Worm (Caenorhabditis elegans) whole organism, mixed stage, embryonic: Measurements from ENCODE around the gene C48D1.9.

Experiments
- M03D4.4 ChIP-seq: sonication (generic microtip); optimal IDR thresholded peaks from 2 replicates; lab custom pipeline; 2017; ENCODE audit warnings: mild to moderate bottlenecking, missing genetic modification characterization, missing compliant biosample characterization
- bed-3 ChIP-seq: fragments of 200-800 bp; sonication (Bioruptor generic); optimal IDR thresholded peaks from 3 replicates; lab custom pipeline; 2018; ENCODE audit warnings: mild to moderate bottlenecking, missing genetic modification characterization, moderate library complexity, missing compliant biosample characterization
- blmp-1 ChIP-seq: fragments of 150-350 bp; optimal IDR thresholded peaks from 2 replicates; lab custom pipeline; 2014; ENCODE audit warnings: missing biosample characterization, missing genetic modification characterization
- ceh-39 ChIP-seq: fragments of 150-350 bp; optimal IDR thresholded peaks from 2 replicates; lab custom pipeline; 2014; ENCODE audit warnings: missing biosample characterization, missing genetic modification characterization
- ceh-83 ChIP-seq: fragments of 200-800 bp; sonication (Bioruptor generic); optimal IDR thresholded peaks from 2 replicates; lab custom pipeline; 2018; ENCODE audit warnings: mild to moderate bottlenecking, missing genetic modification characterization, missing compliant biosample characterization
- ces-1 ChIP-seq: fragments of 150-350 bp; optimal IDR thresholded peaks from 2 replicates; lab custom pipeline; 2014; ENCODE audit warnings: missing biosample characterization, missing genetic modification reagents, missing genetic modification characterization
- cnd-1 ChIP-seq: fragments of 200-800 bp; sonication (Bioruptor generic); optimal IDR thresholded peaks from 2 replicates; lab custom pipeline; 2018; ENCODE audit warnings: mild to moderate bottlenecking, missing genetic modification characterization, missing compliant biosample characterization
- drap-1 ChIP-seq: fragments of 200-800 bp; sonication (Bioruptor generic); optimal IDR thresholded peaks from 3 replicates; lab custom pipeline; 2018; ENCODE audit warnings: mild to moderate bottlenecking, missing genetic modification characterization, missing compliant biosample characterization
- elt-1 ChIP-seq: sonication (generic microtip); optimal IDR thresholded peaks from 2 replicates; lab custom pipeline; 2017; ENCODE audit warnings: missing genetic modification characterization, mild to moderate bottlenecking, missing compliant biosample characterization, antibody characterized with exemption, moderate library complexity, borderline replicate concordance; ENCODE audit not compliant: insufficient read depth
- elt-3 ChIP-seq: fragments of 150-350 bp; optimal IDR thresholded peaks from 2 replicates; lab custom pipeline; 2014; ENCODE audit warnings: missing biosample characterization, missing genetic modification characterization
- flh-1 ChIP-seq: fragments of 200-800 bp; sonication (Bioruptor generic); optimal IDR thresholded peaks from 2 replicates; lab custom pipeline; 2018; ENCODE audit warnings: mild to moderate bottlenecking, missing genetic modification characterization, moderate library complexity, missing compliant biosample characterization
- ham-2 ChIP-seq: fragments of 200-800 bp; sonication (Bioruptor generic); optimal IDR thresholded peaks from 2 replicates; lab custom pipeline; 2018; ENCODE audit warnings: mild to moderate bottlenecking, missing genetic modification characterization, missing compliant biosample characterization
- hlh-1 ChIP-seq: fragments of 150-350 bp; optimal IDR thresholded peaks from 2 replicates; lab custom pipeline; 2014; ENCODE audit warnings: missing biosample characterization, missing genetic modification reagents, missing genetic modification characterization
- lin-32 ChIP-seq: fragments of 200-800 bp; sonication (Bioruptor generic); optimal IDR thresholded peaks from 2 replicates; lab custom pipeline; 2018; ENCODE audit warnings: mild to moderate bottlenecking, missing genetic modification characterization, missing compliant biosample characterization
- lsy-2 ChIP-seq: fragments of 150-350 bp; optimal IDR thresholded peaks from 2 replicates; lab custom pipeline; 2014; ENCODE audit warnings: missing biosample characterization, missing genetic modification characterization
- mab-5 ChIP-seq: fragments of 150-350 bp; optimal IDR thresholded peaks from 2 replicates; lab custom pipeline; 2014; ENCODE audit warnings: missing biosample characterization, missing genetic modification characterization
- mls-2 ChIP-seq: sonication (generic microtip); optimal IDR thresholded peaks from 2 replicates; lab custom pipeline; 2016; ENCODE audit warnings: mild to moderate bottlenecking, missing genetic modification characterization, moderate library complexity, missing compliant biosample characterization
- nhr-12 ChIP-seq: fragments of 150-350 bp; optimal IDR thresholded peaks from 2 replicates; lab custom pipeline; 2014; ENCODE audit warnings: missing biosample characterization, missing genetic modification characterization
- nhr-2 ChIP-seq: fragments of 150-350 bp; optimal IDR thresholded peaks from 2 replicates; lab custom pipeline; 2014; ENCODE audit warnings: missing biosample characterization, missing genetic modification characterization
- nhr-237 ChIP-seq: fragments of 150-350 bp; optimal IDR thresholded peaks from 2 replicates; lab custom pipeline; 2014; ENCODE audit warnings: missing biosample characterization, missing genetic modification characterization
- nhr-28 ChIP-seq: fragments of 150-350 bp; optimal IDR thresholded peaks from 2 replicates; lab custom pipeline; 2014; ENCODE audit warnings: missing biosample characterization, missing genetic modification characterization
- nhr-76 ChIP-seq: sonication (generic microtip); optimal IDR thresholded peaks from 2 replicates; lab custom pipeline; 2017; ENCODE audit warnings: missing biosample characterization, missing genetic modification characterization
- pha-4 ChIP-seq: fragments of 150-350 bp; optimal IDR thresholded peaks from 2 replicates; lab custom pipeline; 2018; ENCODE audit warnings: missing biosample characterization, missing genetic modification reagents, missing genetic modification characterization
- sem-2 ChIP-seq: fragments of 200-800 bp; sonication (Bioruptor generic); optimal IDR thresholded peaks from 2 replicates; lab custom pipeline; 2018; ENCODE audit warnings: mild to moderate bottlenecking, missing genetic modification characterization, missing compliant biosample characterization
- snpc-4 ChIP-seq: fragments of 150-350 bp; optimal IDR thresholded peaks from 2 replicates; lab custom pipeline; 2014; ENCODE audit warnings: missing biosample characterization, missing genetic modification characterization
- sptf-1 ChIP-seq: sonication (generic microtip); optimal IDR thresholded peaks from 2 replicates; lab custom pipeline; 2017; ENCODE audit warnings: mild to moderate bottlenecking, missing genetic modification characterization, moderate library complexity, missing compliant biosample characterization
- tbx-8 ChIP-seq: fragments of 200-800 bp; sonication (Bioruptor generic); optimal IDR thresholded peaks from 2 replicates; lab custom pipeline; 2018; ENCODE audit warnings: mild to moderate bottlenecking, missing genetic modification characterization, moderate library complexity, missing compliant biosample characterization
- unc-120 ChIP-seq: sonication (generic microtip); optimal IDR thresholded peaks from 2 replicates; lab custom pipeline; 2017; ENCODE audit warnings: missing genetic modification characterization, missing compliant biosample characterization; ENCODE audit not compliant: poor library complexity, severe bottlenecking
- unc-39 ChIP-seq: fragments of 150-350 bp; optimal IDR thresholded peaks from 2 replicates; lab custom pipeline; 2014; ENCODE audit warnings: missing biosample characterization, missing genetic modification characterization
- unc-62 ChIP-seq: fragments of 150-350 bp; optimal IDR thresholded peaks from 2 replicates; lab custom pipeline; 2014; ENCODE audit warnings: missing biosample characterization, missing genetic modification reagents, missing genetic modification characterization
- zip-8 ChIP-seq: fragments of 150-350 bp; optimal IDR thresholded peaks from 2 replicates; lab custom pipeline; 2014; ENCODE audit warnings: missing biosample characterization, missing genetic modification characterization
- ztf-11 ChIP-seq: fragments of 150-350 bp; optimal IDR thresholded peaks from 2 replicates; lab custom pipeline; 2014; ENCODE audit warnings: missing biosample characterization, missing genetic modification characterization

Gene C48D1.9

ce11 chrIV:13209566-13209965 lies at the start of gene C48D1.9:
Gene C48D1.9, minus strand, starts transcription at chrIV:13209666.
- no peak for TF ChIP-seq snpc-4
- no peak for TF ChIP-seq zip-8 (tag; lab: Kevin White, UChicago)
- no peak for TF ChIP-seq cnd-1 (tag; lab: Kevin White, UChicago)
- no peak for TF ChIP-seq drap-1
- no peak for TF ChIP-seq nhr-2 (tag; lab: Kevin White, UChicago)
- no peak for TF ChIP-seq lin-32 (GFP tag; lab: Kevin White, UChicago)
- no peak for TF ChIP-seq unc-62
- no peak for TF ChIP-seq nhr-28 (tag; lab: Kevin White, UChicago)
- TF ChIP-seq blmp-1 (tag; lab: Kevin White, UChicago): no peak
- no peak for TF ChIP-seq mls-2 (tag; lab: Kevin White, UChicago)
- TF ChIP-seq ham-2: no peak
- no peak for TF ChIP-seq bed-3 (GFP tag; lab: Kevin White, UChicago)
- TF ChIP-seq pha-4 (tag; lab: Kevin White, UChicago): no peak
- no peak for TF ChIP-seq sem-2 (GFP tag; lab: Kevin White, UChicago)

ce11 chrIV:13258872-13259271 lies 49.4 kb upstream of the C48D1.9 start, which contains the start of gene JC8.16:
Gene JC8.16, plus strand, starts transcription at chrIV:13259172.
- no peak for TF ChIP-seq M03D4.4 (tag; lab: Kevin White, UChicago)
- TF ChIP-seq elt-1 (tag; lab: Kevin White, UChicago): no peak
- TF ChIP-seq sem-2 (GFP tag; lab: Kevin White, UChicago): no peak
- TF ChIP-seq nhr-237 (tag; lab: Kevin White, UChicago): no peak
- TF ChIP-seq pha-4 (tag; lab: Kevin White, UChicago): no peak
- no peak for TF ChIP-seq tbx-8
- no peak for TF ChIP-seq hlh-1 (tag; lab: Kevin White, UChicago)

ce11 chrIV:13255886-13256285 lies 46.4 kb upstream of the C48D1.9 start, which contains the start of gene bus-12:
Gene bus-12, plus strand, starts transcription at chrIV:13256186.
- no peak for TF ChIP-seq zip-8 (tag; lab: Kevin White, UChicago)
- TF ChIP-seq nhr-237 (tag; lab: Kevin White, UChicago): no peak
- no peak for TF ChIP-seq lin-32 (GFP tag; lab: Kevin White, UChicago)
- TF ChIP-seq sptf-1 (tag; lab: Kevin White, UChicago): no peak
- no peak for TF ChIP-seq pha-4 (tag; lab: Kevin White, UChicago)
- no peak for TF ChIP-seq nhr-12 (tag; lab: Kevin White, UChicago)
- no peak for TF ChIP-seq unc-62
- no peak for TF ChIP-seq lsy-2 (tag; lab: Kevin White, UChicago)
- TF ChIP-seq unc-39 (tag; lab: Kevin White, UChicago): no peak
- no peak for TF ChIP-seq ceh-39 (tag; lab: Kevin White, UChicago)
- TF ChIP-seq hlh-1 (tag; lab: Kevin White, UChicago): no peak
- TF ChIP-seq blmp-1 (tag; lab: Kevin White, UChicago): no peak
- TF ChIP-seq nhr-28 (tag; lab: Kevin White, UChicago): no peak
- TF ChIP-seq nhr-2 (tag; lab: Kevin White, UChicago): no peak
- TF ChIP-seq ham-2: no peak
- TF ChIP-seq bed-3 (GFP tag; lab: Kevin White, UChicago): no peak
- TF ChIP-seq tbx-8: no peak
- no peak for TF ChIP-seq sem-2 (GFP tag; lab: Kevin White, UChicago)

- no peak for TF ChIP-seq nhr-76 (tag; lab: Kevin White, UChicago)
- TF ChIP-seq unc-62: peak; percentile 22
- TF ChIP-seq hlh-1 (tag; lab: Kevin White, UChicago): peak; percentile 11
- TF ChIP-seq, all 35 proteins: peak for 2
Measured at ce11 chrIV:13253841-13254240, 44.4 kb upstream of the C48D1.9 start, which contains the start of gene ttr-45. Gene ttr-45, plus strand, starts transcription at chrIV:13254225.

- TF ChIP-seq pha-4 (tag; lab: Kevin White, UChicago) (no peak), M03D4.4 (tag; lab: Kevin White, UChicago) (no peak), unc-120 (no peak), flh-1 (GFP tag; lab: Kevin White, UChicago) (no peak), elt-3 (tag; lab: Kevin White, UChicago) (no peak), ceh-83 (GFP tag; lab: Kevin White, UChicago) (no peak), unc-62 (no peak), mab-5 (tag; lab: Kevin White, UChicago) (no peak), ces-1 (GFP tag; lab: Kevin White, UChicago) (no peak), nhr-28 (tag; lab: Kevin White, UChicago) (no peak), sem-2 (GFP tag; lab: Kevin White, UChicago) (no peak), mls-2 (tag; lab: Kevin White, UChicago) (no peak), nhr-76 (tag; lab: Kevin White, UChicago) (no peak), nhr-2 (tag; lab: Kevin White, UChicago) (no peak), ztf-11 (tag; lab: Kevin White, UChicago) (no peak), ceh-39 (tag; lab: Kevin White, UChicago) (no peak), bed-3 (GFP tag; lab: Kevin White, UChicago) (no peak), sptf-1 (tag; lab: Kevin White, UChicago) (no peak), nhr-12 (tag; lab: Kevin White, UChicago) (no peak), drap-1 (no peak)
- TF ChIP-seq, all 35 proteins: peak for 0
Measured at ce11 chrIV:13252211-13252610, 42.7 kb upstream of the C48D1.9 start, which contains the start of gene ttr-51. Gene ttr-51, minus strand, starts transcription at chrIV:13252311.
